Worm (Caenorhabditis elegans) whole organism, L1 larva: Measurements from ENCODE around the gene nhr-267.

Experiments
- elt-3 ChIP-seq, 6 experiments: fragments of 150-350 bp in 1 of 6; sonication (generic microtip); optimal IDR thresholded peaks; 2 replicates each; lab custom pipeline; 2017 to 2018; ENCODE audit warnings: missing biosample characterization in 6 of 6, missing genetic modification characterization in 6 of 6, inconsistent platforms in 1 of 6
- ets-5 ChIP-seq: fragments of 200-800 bp; sonication (Bioruptor generic); IDR thresholded peaks from 2 replicates; pipeline ENCODE4 v1.3.6; 2022; ENCODE audit warnings: missing genetic modification characterization, missing compliant biosample characterization
- mdl-1 ChIP-seq, 2 experiments: fragments of 150-350 bp; optimal IDR thresholded peaks; 2 replicates each; lab custom pipeline; 2014 to 2017; ENCODE audit warnings: missing biosample characterization in 2 of 2, missing genetic modification characterization in 2 of 2, inconsistent platforms in 1 of 2
- nhr-76 ChIP-seq: sonication (generic microtip); optimal IDR thresholded peaks from 2 replicates; lab custom pipeline; 2017; ENCODE audit warnings: missing biosample characterization, missing genetic modification characterization
- snpc-4 ChIP-seq: fragments of 150-350 bp; optimal IDR thresholded peaks from 2 replicates; lab custom pipeline; 2014; ENCODE audit warnings: missing biosample characterization, missing genetic modification characterization
- unc-62 ChIP-seq: fragments of 150-350 bp; optimal IDR thresholded peaks from 2 replicates; lab custom pipeline; 2014; ENCODE audit warnings: missing biosample characterization, missing genetic modification reagents, missing genetic modification characterization
- zag-1 ChIP-seq: fragments of 150-350 bp; optimal IDR thresholded peaks from 2 replicates; lab custom pipeline; 2014; ENCODE audit warnings: missing biosample characterization, missing genetic modification characterization
- ztf-4 ChIP-seq: fragments of 150-350 bp; optimal IDR thresholded peaks from 2 replicates; lab custom pipeline; 2014; ENCODE audit warnings: missing biosample characterization, missing genetic modification characterization

ce11 chrIV:9320023-9320422 lies 33.8 kb upstream of the nhr-267 start:
- no peak for TF ChIP-seq ztf-4 (tag; lab: Kevin White, UChicago)
- TF ChIP-seq elt-3 (tag; optimal IDR thresholded peaks at IDR 0.05; lab: Kevin White, UChicago) = no peak
- TF ChIP-seq ets-5 (GFP tag; lab: Robert Waterston, UW) = no peak
- TF ChIP-seq zag-1 (tag; lab: Kevin White, UChicago) = no peak
- TF ChIP-seq snpc-4 (tag; lab: Kevin White, UChicago) = no peak
- no peak for TF ChIP-seq unc-62
- no peak for TF ChIP-seq mdl-1 (tag; optimal IDR thresholded peaks at IDR 0.05; lab: Kevin White, UChicago)
- no peak for TF ChIP-seq nhr-76 (tag; lab: Kevin White, UChicago)
